Fruit fly (Drosophila melanogaster): ENCODE measurements around the gene CG17752.

DNA sequence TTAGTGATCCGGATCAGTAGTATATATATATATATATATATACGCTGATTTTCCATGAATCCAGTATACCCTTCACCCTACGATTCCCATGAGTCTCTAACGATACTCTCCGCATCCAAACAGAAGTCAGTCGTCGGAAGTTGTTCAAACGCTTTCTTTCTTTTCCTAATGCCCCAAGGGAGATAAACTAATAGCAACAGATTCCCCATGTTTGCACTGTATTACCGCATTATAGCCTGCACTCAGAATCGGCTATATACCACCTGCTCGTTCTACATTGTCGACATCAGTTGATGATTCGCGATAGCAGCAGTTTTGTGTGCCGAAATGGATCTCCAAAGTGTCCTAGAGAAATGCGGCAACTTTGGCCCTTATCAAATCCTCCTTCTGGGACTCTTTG is 3.1 kb upstream of the CG17752 start, which contains the start of gene CG17751:
- TF ChIP-seq Sin3A (optimal IDR thresholded peaks at IDR 0.05) (no peak), insv (optimal IDR thresholded peaks at IDR 0.05) (no peak), psq (optimal IDR thresholded peaks at IDR 0.05) (no peak), h (optimal IDR thresholded peaks at IDR 0.05) (no peak), Myc (optimal IDR thresholded peaks at IDR 0.05) (no peak)
